Worm (Caenorhabditis elegans) whole organism, L4 larva: Measurements from ENCODE around the gene elo-8.

ENCODE experiments used
- D1046.2 ChIP-seq: fragments of 200-800 bp; sonication (Bioruptor generic); IDR thresholded peaks from 2 replicates; pipeline ENCODE4 v1.3.6; 2022; ENCODE audit warnings: missing genetic modification characterization, missing compliant biosample characterization
- F26F4.8 ChIP-seq: fragments of 200-800 bp; sonication (Bioruptor generic); conservative IDR thresholded peaks from 2 replicates; pipeline ENCODE4 v1.3.6; 2022; ENCODE audit warnings: missing genetic modification characterization, missing compliant biosample characterization
- F37D6.2 ChIP-seq: sonication (generic microtip); optimal IDR thresholded peaks from 2 replicates; lab custom pipeline; 2016; ENCODE audit warnings: mild to moderate bottlenecking, missing genetic modification characterization, missing compliant biosample characterization
- F44E2.7 ChIP-seq: fragments of 200-800 bp; sonication (Bioruptor generic); IDR thresholded peaks from 2 replicates; pipeline ENCODE4 v2.1.2; 2022; ENCODE audit warnings: missing genetic modification characterization, missing compliant biosample characterization
- F49E8.2 ChIP-seq: sonication (generic microtip); optimal IDR thresholded peaks from 2 replicates; lab custom pipeline; 2016; ENCODE audit warnings: missing compliant biosample characterization, mild to moderate bottlenecking, missing genetic modification characterization, borderline replicate concordance
- T20F7.1 ChIP-seq: fragments of 200-800 bp; sonication (Bioruptor generic); optimal IDR thresholded peaks from 2 replicates; lab custom pipeline; 2018; ENCODE audit warnings: mild to moderate bottlenecking, missing genetic modification characterization, missing compliant biosample characterization
- Y48G9A.11 ChIP-seq: fragments of 200-800 bp; sonication (Bioruptor generic); IDR thresholded peaks from 2 replicates; pipeline ENCODE4 v1.3.6; 2022; ENCODE audit warnings: missing genetic modification reagents, missing genetic modification characterization, missing compliant biosample characterization
- Y5F2A.4 ChIP-seq: fragments of 200-800 bp; sonication (Bioruptor generic); optimal IDR thresholded peaks from 2 replicates; lab custom pipeline; 2018; ENCODE audit warnings: mild to moderate bottlenecking, missing genetic modification characterization, missing compliant biosample characterization
- Y75B8A.6 ChIP-seq: fragments of 200-800 bp; sonication (Bioruptor generic); IDR thresholded peaks from 2 replicates; pipeline ENCODE4 v1.3.6; 2022; ENCODE audit warnings: missing genetic modification reagents, missing genetic modification characterization, missing compliant biosample characterization
- ZK546.5 ChIP-seq, 2 experiments: sonication (generic microtip); optimal IDR thresholded peaks; 2 replicates each; lab custom pipeline; 2017; ENCODE audit warnings: missing biosample characterization in 2 of 2, missing genetic modification characterization in 2 of 2
- ceh-20 ChIP-seq: fragments of 200-800 bp; sonication (Bioruptor generic); IDR thresholded peaks from 2 replicates; pipeline ENCODE4 v1.3.6; 2022; ENCODE audit warnings: missing genetic modification reagents, missing genetic modification characterization, missing compliant biosample characterization
- ceh-28 ChIP-seq: fragments of 150-350 bp; optimal IDR thresholded peaks from 2 replicates; lab custom pipeline; 2014; ENCODE audit warnings: missing biosample characterization, missing genetic modification reagents, missing genetic modification characterization
- ceh-32 ChIP-seq: sonication (generic microtip); optimal IDR thresholded peaks from 2 replicates; lab custom pipeline; 2016; ENCODE audit warnings: mild to moderate bottlenecking, missing genetic modification characterization, missing compliant biosample characterization; ENCODE audit not compliant: poor library complexity
- ceh-44 ChIP-seq: fragments of 200-800 bp; sonication (Bioruptor generic); IDR thresholded peaks from 2 replicates; pipeline ENCODE4 v1.3.6; 2022; ENCODE audit warnings: missing genetic modification reagents, missing genetic modification characterization, missing compliant biosample characterization
- ceh-62 ChIP-seq: sonication (generic microtip); optimal IDR thresholded peaks from 2 replicates; lab custom pipeline; 2017; ENCODE audit warnings: missing biosample characterization, missing genetic modification characterization
- ceh-82 ChIP-seq: sonication (generic microtip); optimal IDR thresholded peaks from 2 replicates; lab custom pipeline; 2017; ENCODE audit warnings: missing biosample characterization, missing genetic modification characterization
- cey-2 ChIP-seq: sonication (generic microtip); optimal IDR thresholded peaks from 3 replicates; lab custom pipeline; 2017; ENCODE audit warnings: missing genetic modification characterization, mild to moderate bottlenecking, missing compliant biosample characterization, antibody characterized with exemption, borderline replicate concordance; ENCODE audit not compliant: insufficient read depth
- ctbp-1 ChIP-seq: fragments of 200-800 bp; sonication (Bioruptor generic); IDR thresholded peaks from 2 replicates; pipeline ENCODE4 v1.3.6; 2022; ENCODE audit warnings: missing genetic modification reagents, missing genetic modification characterization, missing compliant biosample characterization
- daf-12 ChIP-seq: fragments of 150-350 bp; optimal IDR thresholded peaks from 2 replicates; lab custom pipeline; 2014; ENCODE audit warnings: missing biosample characterization, missing genetic modification reagents, missing genetic modification characterization
- daf-16 ChIP-seq, 3 experiments: sonication (generic microtip); optimal IDR thresholded peaks; 2 replicates each; lab custom pipeline; 2016 to 2017; ENCODE audit warnings: missing genetic modification characterization in 3 of 3, missing genetic modification reagents in 3 of 3, mild to moderate bottlenecking in 2 of 3, missing compliant biosample characterization in 2 of 3, missing biosample characterization in 1 of 3, moderate library complexity in 1 of 3
- dmd-6 ChIP-seq: fragments of 200-800 bp; sonication (Bioruptor generic); IDR thresholded peaks from 2 replicates; pipeline ENCODE4 v1.3.6; 2022; ENCODE audit warnings: missing genetic modification reagents, missing genetic modification characterization, missing compliant biosample characterization
- dpl-1 ChIP-seq: fragments of 150-350 bp; optimal IDR thresholded peaks from 2 replicates; lab custom pipeline; 2014; ENCODE audit warnings: missing biosample characterization, missing genetic modification reagents, missing genetic modification characterization
- dve-1 ChIP-seq: sonication (generic microtip); optimal IDR thresholded peaks from 2 replicates; lab custom pipeline; 2017; ENCODE audit warnings: antibody characterized with exemption, mild to moderate bottlenecking, missing genetic modification characterization, missing compliant biosample characterization; ENCODE audit not compliant: insufficient read depth
- egl-27 ChIP-seq: sonication (generic microtip); optimal IDR thresholded peaks from 3 replicates; lab custom pipeline; 2017; ENCODE audit warnings: missing biosample characterization, missing genetic modification reagents, missing genetic modification characterization
- hlh-11 ChIP-seq: fragments of 200-800 bp; sonication (Bioruptor generic); optimal IDR thresholded peaks from 2 replicates; lab custom pipeline; 2018; ENCODE audit warnings: mild to moderate bottlenecking, missing genetic modification characterization, missing compliant biosample characterization
- hlh-30 ChIP-seq: sonication (generic microtip); optimal IDR thresholded peaks from 2 replicates; lab custom pipeline; 2017; ENCODE audit warnings: antibody characterized with exemption, mild to moderate bottlenecking, missing genetic modification characterization, missing compliant biosample characterization; ENCODE audit not compliant: insufficient read depth
- jun-1 ChIP-seq: fragments of 150-350 bp; optimal IDR thresholded peaks from 2 replicates; lab custom pipeline; 2014; ENCODE audit warnings: missing biosample characterization, missing genetic modification reagents, missing genetic modification characterization
- lin-1 ChIP-seq: fragments of 200-800 bp; sonication (Bioruptor generic); IDR thresholded peaks from 2 replicates; pipeline ENCODE4 v1.3.6; 2022; ENCODE audit warnings: missing genetic modification reagents, missing genetic modification characterization, missing compliant biosample characterization
- lin-13 ChIP-seq: fragments of 150-350 bp; optimal IDR thresholded peaks from 2 replicates; lab custom pipeline; 2014; ENCODE audit warnings: missing biosample characterization, missing genetic modification reagents, missing genetic modification characterization
- lin-29 ChIP-seq: fragments of 200-800 bp; sonication (Bioruptor generic); IDR thresholded peaks from 2 replicates; pipeline ENCODE4 v1.3.6; 2022; ENCODE audit warnings: missing genetic modification reagents, missing genetic modification characterization, missing compliant biosample characterization
- lin-39 ChIP-seq: fragments of 150-350 bp; optimal IDR thresholded peaks from 2 replicates; lab custom pipeline; 2014; ENCODE audit warnings: missing biosample characterization, missing genetic modification reagents, missing genetic modification characterization
- lir-3 ChIP-seq: sonication (generic microtip); optimal IDR thresholded peaks from 2 replicates; lab custom pipeline; 2016; ENCODE audit warnings: mild to moderate bottlenecking, missing genetic modification characterization, missing compliant biosample characterization
- lsy-2 ChIP-seq, 2 experiments: fragments of 150-350 bp in 1 of 2; sonication (generic microtip) in 1 of 2; optimal IDR thresholded peaks; 2 replicates each; lab custom pipeline; 2014 to 2017; ENCODE audit warnings: missing biosample characterization in 2 of 2, missing genetic modification characterization in 2 of 2
- madf-9 ChIP-seq: fragments of 200-800 bp; sonication (Bioruptor generic); conservative IDR thresholded peaks from 2 replicates; pipeline ENCODE4 v1.3.6; 2022; ENCODE audit warnings: missing genetic modification reagents, missing genetic modification characterization, missing compliant biosample characterization
- mdt-29 ChIP-seq: fragments of 200-800 bp; sonication (Bioruptor generic); IDR thresholded peaks from 2 replicates; pipeline ENCODE4 v1.3.6; 2022; ENCODE audit warnings: missing genetic modification reagents, missing genetic modification characterization, missing compliant biosample characterization
- mep-1 ChIP-seq: fragments of 150-350 bp; sonication (generic microtip); optimal IDR thresholded peaks from 3 replicates; lab custom pipeline; 2014; ENCODE audit warnings: missing biosample characterization, missing genetic modification characterization
- mes-2 ChIP-seq: sonication (generic microtip); optimal IDR thresholded peaks from 2 replicates; lab custom pipeline; 2016; ENCODE audit warnings: missing genotype, mild to moderate bottlenecking, missing genetic modification characterization, missing compliant biosample characterization; ENCODE audit not compliant: poor library complexity, severe bottlenecking
- nhr-102 ChIP-seq: sonication (generic microtip); optimal IDR thresholded peaks from 2 replicates; lab custom pipeline; 2016; ENCODE audit warnings: mild to moderate bottlenecking, missing genetic modification characterization, moderate library complexity, missing compliant biosample characterization
- nhr-111 ChIP-seq: fragments of 200-800 bp; sonication (Bioruptor generic); optimal IDR thresholded peaks from 2 replicates; lab custom pipeline; 2018; ENCODE audit warnings: mild to moderate bottlenecking, missing genetic modification characterization, missing compliant biosample characterization
- nhr-237 ChIP-seq: sonication (generic microtip); optimal IDR thresholded peaks from 2 replicates; lab custom pipeline; 2017; ENCODE audit warnings: missing biosample characterization, missing genetic modification characterization
- nhr-28 ChIP-seq: fragments of 150-350 bp; optimal IDR thresholded peaks from 2 replicates; lab custom pipeline; 2014; ENCODE audit warnings: missing biosample characterization, missing genetic modification characterization
- pqm-1 ChIP-seq: sonication (generic microtip); optimal IDR thresholded peaks from 2 replicates; lab custom pipeline; 2017; ENCODE audit warnings: missing biosample characterization, missing genetic modification characterization
- skn-1 ChIP-seq: fragments of 150-350 bp; optimal IDR thresholded peaks from 2 replicates; lab custom pipeline; 2014; ENCODE audit warnings: missing biosample characterization, missing genetic modification characterization
- snpc-1.2 ChIP-seq: fragments of 200-800 bp; sonication (Bioruptor generic); IDR thresholded peaks from 2 replicates; pipeline ENCODE4 v1.3.6; 2022; ENCODE audit warnings: missing genetic modification reagents, missing genetic modification characterization, missing compliant biosample characterization
- spr-1 ChIP-seq: sonication (generic microtip); optimal IDR thresholded peaks from 2 replicates; lab custom pipeline; 2016; ENCODE audit warnings: mild to moderate bottlenecking, missing genetic modification characterization, missing compliant biosample characterization
- spr-3 ChIP-seq: fragments of 200-800 bp; sonication (Bioruptor generic); optimal IDR thresholded peaks from 2 replicates; lab custom pipeline; 2018; ENCODE audit warnings: mild to moderate bottlenecking, missing genetic modification characterization, missing compliant biosample characterization
- tra-1 ChIP-seq: fragments of 200-800 bp; sonication (Bioruptor generic); IDR thresholded peaks from 2 replicates; pipeline ENCODE4 v1.3.6; 2022; ENCODE audit warnings: missing genetic modification reagents, missing genetic modification characterization, missing compliant biosample characterization
- unc-39 ChIP-seq: sonication (generic microtip); optimal IDR thresholded peaks from 2 replicates; lab custom pipeline; 2017; ENCODE audit warnings: missing biosample characterization, missing genetic modification characterization
- zfp-3 ChIP-seq: fragments of 200-800 bp; sonication (Bioruptor generic); conservative IDR thresholded peaks from 2 replicates; pipeline ENCODE4 v1.3.6; 2022; ENCODE audit warnings: missing genetic modification reagents, missing genetic modification characterization, missing compliant biosample characterization

The elo-8 gene

ce11 chrIII:11197327-11197726, 34.5 kb downstream of the elo-8 start (continued):
- TF ChIP-seq lir-3 (tag; lab: Kevin White, UChicago) = no peak

- TF ChIP-seq madf-9 (GFP tag; lab: Robert Waterston, UW) = no peak
- peak; percentile 28 for TF ChIP-seq dve-1 (tag; lab: Kevin White, UChicago)
- TF ChIP-seq cey-2 (tag; lab: Kevin White, UChicago) = no peak
- peak; percentile 34 for TF ChIP-seq nhr-28 (tag; lab: Kevin White, UChicago)
- TF ChIP-seq daf-12 = no peak
- no peak for TF ChIP-seq hlh-30 (tag; lab: Kevin White, UChicago)
- no peak for TF ChIP-seq lsy-2 (tag; optimal IDR thresholded peaks at IDR 0.05; lab: Kevin White, UChicago)
- TF ChIP-seq spr-3 (GFP tag; lab: Kevin White, UChicago) = no peak
- no peak for TF ChIP-seq jun-1 (tag; lab: Kevin White, UChicago)
- no peak for TF ChIP-seq Y48G9A.11
- TF ChIP-seq lin-1 (GFP tag; lab: Robert Waterston, UW) = 0 out of 2 replicates have a peak, but pooled peaks have one; percentile 10
- no peak for TF ChIP-seq spr-1 (tag; lab: Kevin White, UChicago)
- TF ChIP-seq daf-16 (GFP tag; optimal IDR thresholded peaks at IDR 0.05; lab: Kevin White, UChicago) = no peak
- peak; percentile 65 for TF ChIP-seq daf-16 (tag; optimal IDR thresholded peaks at IDR 0.05; lab: Kevin White, UChicago)
- TF ChIP-seq F44E2.7 (GFP tag; lab: Robert Waterston, UW) = no peak
- no peak for TF ChIP-seq dpl-1 (GFP tag; lab: Kevin White, UChicago)
- no peak for TF ChIP-seq nhr-111 (GFP tag; lab: Kevin White, UChicago)
- no peak for TF ChIP-seq ceh-20 (GFP tag; lab: Robert Waterston, UW)
- no peak for TF ChIP-seq T20F7.1 (GFP tag; lab: Kevin White, UChicago)
- peak; percentile 76 for TF ChIP-seq tra-1 (GFP tag; lab: Robert Waterston, UW)
- TF ChIP-seq ZK546.5 (tag; optimal IDR thresholded peaks at IDR 0.05; lab: Kevin White, UChicago) = no peak
- TF ChIP-seq zfp-3 (GFP tag; lab: Robert Waterston, UW) = no peak
- TF ChIP-seq egl-27 (tag; lab: Kevin White, UChicago) = no peak
- no peak for TF ChIP-seq F26F4.8 (GFP tag; lab: Robert Waterston, UW)
- no peak for TF ChIP-seq nhr-237
- no peak for TF ChIP-seq mep-1
- TF ChIP-seq ctbp-1 = 0 out of 2 replicates have a peak, but pooled peaks have one; percentile 20
- no peak for TF ChIP-seq Y75B8A.6 (GFP tag; lab: Robert Waterston, UW)
- no peak for TF ChIP-seq mes-2
- no peak for TF ChIP-seq mdt-29 (GFP tag; lab: Robert Waterston, UW)
- no peak for TF ChIP-seq ceh-62
- no peak for TF ChIP-seq lin-13 (GFP tag; lab: Kevin White, UChicago)
- TF ChIP-seq snpc-1.2 = no peak
- no peak for TF ChIP-seq unc-39 (tag; lab: Kevin White, UChicago)
- TF ChIP-seq ceh-28 (tag; lab: Kevin White, UChicago) = no peak
- peak; percentile 59 for TF ChIP-seq hlh-11 (tag; lab: Kevin White, UChicago)
- TF ChIP-seq F49E8.2 (tag; lab: Kevin White, UChicago) = no peak
- peak; percentile 48 for TF ChIP-seq dmd-6 (GFP tag; lab: Robert Waterston, UW)
- no peak for TF ChIP-seq ceh-44 (GFP tag; lab: Robert Waterston, UW)
- no peak for TF ChIP-seq nhr-102
- no peak for TF ChIP-seq ceh-82 (tag; lab: Kevin White, UChicago)
- no peak for TF ChIP-seq lin-39 (tag; lab: Kevin White, UChicago)
- TF ChIP-seq F37D6.2 = no peak
- no peak for TF ChIP-seq lin-29 (GFP tag; lab: Robert Waterston, UW)
- no peak for TF ChIP-seq D1046.2
- no peak for TF ChIP-seq Y5F2A.4 (GFP tag; lab: Kevin White, UChicago)
- no peak for TF ChIP-seq ceh-32 (tag; lab: Kevin White, UChicago)
- no peak for TF ChIP-seq skn-1 (tag; lab: Kevin White, UChicago)
- TF ChIP-seq pqm-1 = peak; percentile 79
These were observed 36.3 kb downstream of the elo-8 start for ce11 chrIII:11195553-11195952.
